Fruit fly (Drosophila melanogaster): Measurements from ENCODE around the gene Irp-1A.

Irp-1A gene

DNA sequence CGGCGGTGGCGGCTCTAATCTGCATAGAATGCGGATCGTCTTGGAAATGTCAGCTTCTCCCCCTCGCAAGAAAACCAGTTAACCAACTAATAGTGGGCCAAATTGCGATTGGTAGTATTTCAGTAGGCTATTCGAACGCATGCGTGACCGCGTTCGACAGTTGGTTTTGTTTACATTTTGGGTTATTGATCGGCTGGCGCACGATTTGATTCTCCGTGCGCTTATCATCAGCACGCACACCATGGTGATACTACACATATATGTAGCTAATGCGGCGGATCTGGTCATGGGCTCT, 29.2 kb upstream of the Irp-1A start (continued):
- no peak for TF ChIP-seq ken (GFP tag; IDR thresholded peaks at IDR 0.05)
- no peak for TF ChIP-seq al (GFP tag; IDR thresholded peaks at IDR 0.05)
- TF ChIP-seq CG16813 (GFP tag; IDR thresholded peaks at IDR 0.05; ENCODE audit: partially characterized antibody) = no peak
- no peak for TF ChIP-seq nerfin-2 (GFP tag; IDR thresholded peaks at IDR 0.05; ENCODE audit: partially characterized antibody)
- TF ChIP-seq sna (GFP tag; IDR thresholded peaks at IDR 0.05; ENCODE audit: partially characterized antibody) = no peak
- no peak for TF ChIP-seq CG6654 (GFP tag; optimal IDR thresholded peaks at IDR 0.05)
- no peak for TF ChIP-seq CG3995 (GFP tag; optimal IDR thresholded peaks at IDR 0.05)
- no peak for TF ChIP-seq CG18764 (GFP tag; optimal IDR thresholded peaks at IDR 0.05)
- no peak for TF ChIP-seq Dip2 (GFP tag; IDR thresholded peaks at IDR 0.05)
- no peak for TF ChIP-seq org-1 (GFP tag; optimal IDR thresholded peaks at IDR 0.05)
- no peak for TF ChIP-seq NC2β (GFP tag; optimal IDR thresholded peaks at IDR 0.05)
- TF ChIP-seq sr (GFP tag; IDR thresholded peaks at IDR 0.05) = no peak
- no peak for TF ChIP-seq CG31441 (GFP tag; IDR thresholded peaks at IDR 0.05)
- TF ChIP-seq bab2 (GFP tag; optimal IDR thresholded peaks at IDR 0.05) = no peak
- no peak for TF ChIP-seq CG32772 (GFP tag; IDR thresholded peaks at IDR 0.05)
- no peak for TF ChIP-seq CG15601 (tag; optimal IDR thresholded peaks at IDR 0.05)
- TF ChIP-seq vvl (GFP tag; IDR thresholded peaks at IDR 0.05) = no peak; the same call in 1 of the 2 replicates
- no peak for TF ChIP-seq slp2 (GFP tag; optimal IDR thresholded peaks at IDR 0.05)
- TF ChIP-seq CG5953 (GFP tag; IDR thresholded peaks at IDR 0.05) = 0 out of 2 replicates have a peak, but pooled peaks have one; percentile 14
- TF ChIP-seq Six4 (GFP tag; optimal IDR thresholded peaks at IDR 0.05) = no peak
- no peak for TF ChIP-seq Blimp-1 (GFP tag; optimal IDR thresholded peaks at IDR 0.05)
- TF ChIP-seq CG17568 (GFP tag; optimal IDR thresholded peaks at IDR 0.05) = no peak
- no peak for TF ChIP-seq CG9437 (GFP tag; optimal IDR thresholded peaks at IDR 0.05)

DNA sequence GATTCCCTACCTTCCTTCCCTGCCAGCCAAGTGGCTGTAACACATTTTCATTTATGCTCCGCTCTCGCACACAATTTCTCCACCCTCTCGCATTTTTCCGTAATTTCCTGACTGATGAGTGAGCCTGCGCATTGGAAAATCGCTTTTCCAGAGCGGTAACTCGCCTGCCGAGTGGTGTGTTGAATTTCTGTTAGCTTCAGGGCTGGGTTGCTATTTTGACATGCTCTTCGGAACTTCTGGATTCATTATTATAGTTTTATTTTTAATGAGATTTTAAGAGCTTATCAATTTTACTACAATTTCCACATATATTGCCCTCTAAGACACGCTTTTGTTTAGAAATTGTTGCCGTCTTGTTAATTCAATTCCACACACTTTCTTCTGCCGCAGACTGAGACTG, 28.5 kb upstream of the Irp-1A start:
- TF ChIP-seq CG3726 (GFP tag; IDR thresholded peaks at IDR 0.05) (no peak), row (GFP tag; IDR thresholded peaks at IDR 0.05) (peak; percentile 27; the same call in 1 of the 3 replicates), sens (GFP tag) (peak; percentile 37), z (GFP tag; IDR thresholded peaks at IDR 0.05) (peak; percentile 37; the same call in 1 of the 3 replicates), Trl (optimal IDR thresholded peaks at IDR 0.05) (peak in 1 of 2 experiments; percentile 38), Trl (GFP tag; optimal IDR thresholded peaks at IDR 0.05) (no peak), Nf-YB (GFP tag; optimal IDR thresholded peaks at IDR 0.05) (no peak), CG2199 (GFP tag; IDR thresholded peaks at IDR 0.05) (0 out of 3 replicates have a peak, but pooled peaks have one; percentile 29), CG18599 (GFP tag; optimal IDR thresholded peaks at IDR 0.05) (peak; percentile 21), ewg (GFP tag; optimal IDR thresholded peaks at IDR 0.05) (peak; percentile 81), Dref (GFP tag; IDR thresholded peaks at IDR 0.05) (no peak), Taf1 (GFP tag; IDR thresholded peaks at IDR 0.05) (no peak), pb (GFP tag; optimal IDR thresholded peaks at IDR 0.05) (no peak), CG7928 (GFP tag; optimal IDR thresholded peaks at IDR 0.05) (peak; percentile 73), onecut (GFP tag; IDR thresholded peaks at IDR 0.05) (0 out of 2 replicates have a peak, but pooled peaks have one; percentile 28), Deaf1 (tag; optimal IDR thresholded peaks at IDR 0.05) (peak; percentile 11), ci (GFP tag; IDR thresholded peaks at IDR 0.05) (0 out of 3 replicates have a peak, but pooled peaks have one; percentile 9), CG15514 (GFP tag; optimal IDR thresholded peaks at IDR 0.05) (peak; percentile 96)

DNA sequence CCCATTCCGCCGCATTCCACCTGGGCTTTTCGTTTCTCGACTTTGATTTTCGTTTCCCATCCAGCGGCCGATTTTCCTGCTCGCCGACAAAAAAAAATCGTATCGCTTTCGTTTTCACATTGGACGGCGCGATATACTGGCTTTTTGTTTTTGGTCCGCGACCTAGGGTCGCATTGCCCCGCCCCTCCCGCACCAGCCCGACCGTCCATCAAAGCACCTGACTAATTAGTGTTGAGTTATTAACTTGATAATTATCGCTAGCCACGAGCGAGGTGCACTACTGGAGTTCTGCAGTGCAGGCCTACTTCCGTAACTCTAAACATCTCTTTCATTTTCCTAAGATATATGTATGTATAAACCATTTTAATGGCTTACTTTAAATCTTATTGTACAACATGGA, 27.3 kb upstream of the Irp-1A start:
- TF ChIP-seq CG12391 (tag; optimal IDR thresholded peaks at IDR 0.05) = no peak
- no peak for TF ChIP-seq CG12769 (tag; optimal IDR thresholded peaks at IDR 0.05)
- peak; percentile 72 for TF ChIP-seq CG18476 (GFP tag; optimal IDR thresholded peaks at IDR 0.05)
- TF ChIP-seq ftz-f1 (GFP tag; optimal IDR thresholded peaks at IDR 0.05) = no peak
- no peak for TF ChIP-seq CG13123 (GFP tag; optimal IDR thresholded peaks at IDR 0.05)
- TF ChIP-seq wek (GFP tag; optimal IDR thresholded peaks at IDR 0.05) = no peak
- no peak for TF ChIP-seq CG4707 (GFP tag; optimal IDR thresholded peaks at IDR 0.05)
- TF ChIP-seq Xbp1 (GFP tag; optimal IDR thresholded peaks at IDR 0.05) = no peak
- no peak for TF ChIP-seq Chrac-16 (GFP tag; optimal IDR thresholded peaks at IDR 0.05)
- TF ChIP-seq CG7372 (GFP tag; IDR thresholded peaks at IDR 0.05) = no peak
- TF ChIP-seq Pdp1 (GFP tag; optimal IDR thresholded peaks at IDR 0.05) = no peak
- no peak for TF ChIP-seq CG3163 (GFP tag; optimal IDR thresholded peaks at IDR 0.05)
